Worm (Caenorhabditis elegans): Measurements from ENCODE around the gene ugt-63.

The ugt-63 gene

DNA sequence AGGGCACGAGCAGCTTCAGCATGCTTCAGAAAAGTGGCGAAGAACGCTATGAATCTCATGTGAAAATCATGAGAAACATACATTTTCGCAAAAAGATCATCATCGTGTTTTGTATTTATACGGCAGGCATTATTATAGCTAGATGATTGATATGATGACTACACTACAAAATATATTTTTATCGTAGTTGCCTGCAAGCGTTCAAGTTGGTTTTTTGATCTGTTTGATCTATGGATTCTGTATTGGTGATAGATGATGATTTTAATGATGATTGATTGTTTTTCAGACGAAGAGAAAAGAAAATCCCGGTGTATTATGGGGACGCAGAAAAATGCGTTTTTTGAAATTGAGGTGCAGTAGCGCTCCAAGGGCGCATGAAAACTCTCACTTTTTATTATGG, at the start of gene ugt-63:
TSS of gene ugt-63 (minus strand) at position 89 of the 400 bp plus-strand sequence.
- TF ChIP-seq Y5F2A.4 (GFP tag; optimal IDR thresholded peaks at IDR 0.05) = no peak
- no peak; the same call in 1 of the 2 replicates for TF ChIP-seq dmd-6 (GFP tag; IDR thresholded peaks at IDR 0.05)
- TF ChIP-seq vab-7 (GFP tag; IDR thresholded peaks at IDR 0.05) = no peak
- TF ChIP-seq lin-38 (GFP tag; IDR thresholded peaks at IDR 0.05) = no peak
- TF ChIP-seq Y75B8A.6 (GFP tag; IDR thresholded peaks at IDR 0.05) = no peak
- peak; percentile 99 for TF ChIP-seq nhr-28 (tag; optimal IDR thresholded peaks at IDR 0.05)
- TF ChIP-seq zip-11 (GFP tag; IDR thresholded peaks at IDR 0.05) = no peak
- no peak for TF ChIP-seq ZK337.2 (GFP tag; IDR thresholded peaks at IDR 0.05)
- no peak for TF ChIP-seq set-16 (GFP tag; IDR thresholded peaks at IDR 0.05)
- no peak for TF ChIP-seq saeg-2 (GFP tag; IDR thresholded peaks at IDR 0.05)
- TF ChIP-seq unc-62 (GFP tag; optimal IDR thresholded peaks at IDR 0.05 in 1 of 2) = peak in 1 of 2 experiments; percentile 61
- no peak for TF ChIP-seq unc-62 (tag; optimal IDR thresholded peaks at IDR 0.05)
- TF ChIP-seq ZK546.5 (tag; optimal IDR thresholded peaks at IDR 0.05) = no peak
- TF ChIP-seq nhr-111 (GFP tag; optimal IDR thresholded peaks at IDR 0.05) = no peak
- TF ChIP-seq Y105C5A.15 (GFP tag; IDR thresholded peaks at IDR 0.05) = no peak
- TF ChIP-seq mdl-1 (tag; optimal IDR thresholded peaks at IDR 0.05) = peak in 1 of 2 experiments; percentile 11
- TF ChIP-seq tra-1 (GFP tag; IDR thresholded peaks at IDR 0.05) = no peak
- TF ChIP-seq unc-39 (tag; optimal IDR thresholded peaks at IDR 0.05) = no peak
- no peak for TF ChIP-seq daf-12 (tag; optimal IDR thresholded peaks at IDR 0.05)
- no peak for TF ChIP-seq nhr-25 (tag; optimal IDR thresholded peaks at IDR 0.05; ENCODE audit: borderline replicate concordance, insufficient read depth)
- no peak for TF ChIP-seq fkh-10 (GFP tag; optimal IDR thresholded peaks at IDR 0.05)
- no peak for TF ChIP-seq snpc-4 (tag; optimal IDR thresholded peaks at IDR 0.05)
- peak; percentile 46 for TF ChIP-seq nhr-48 (tag; optimal IDR thresholded peaks at IDR 0.05)
- no peak for TF ChIP-seq dmd-8 (GFP tag; IDR thresholded peaks at IDR 0.05)
- TF ChIP-seq aha-1 (tag) = peak; percentile 26

DNA sequence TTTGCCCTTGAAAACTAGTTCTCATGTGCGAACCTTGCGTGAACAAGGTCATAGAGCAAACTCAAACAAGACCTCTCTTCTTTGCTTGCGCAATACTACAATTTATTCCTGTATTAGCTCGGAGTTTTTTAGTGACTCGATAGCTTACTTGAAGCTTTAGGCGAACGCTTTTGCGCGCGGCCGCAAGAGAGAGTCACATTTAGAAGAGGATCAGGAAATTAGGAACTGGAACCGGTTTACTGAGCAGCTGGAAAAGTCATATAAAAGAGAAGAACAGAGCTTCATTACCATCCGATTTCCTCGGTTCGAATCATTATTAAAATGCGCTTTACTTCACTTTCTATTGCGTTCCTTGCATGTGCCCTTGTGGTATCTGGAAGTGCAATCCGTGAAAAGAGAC, 47.7 kb upstream of the ugt-63 start, which contains the start of gene abu-15:
TSS of gene abu-15 (plus strand) at position 301 of the 400 bp plus-strand sequence.
- no peak for TF ChIP-seq nhr-111 (GFP tag; optimal IDR thresholded peaks at IDR 0.05)
- TF ChIP-seq lim-7 (GFP tag; IDR thresholded peaks at IDR 0.05) = 0 out of 2 replicates have a peak, but pooled peaks have one; percentile 8
- TF ChIP-seq ZK546.5 (tag; optimal IDR thresholded peaks at IDR 0.05) = no peak
- no peak for TF ChIP-seq ztf-11 (tag; optimal IDR thresholded peaks at IDR 0.05)
- TF ChIP-seq nhr-41 (GFP tag; IDR thresholded peaks at IDR 0.05) = no peak
- TF ChIP-seq fkh-10 (GFP tag; optimal IDR thresholded peaks at IDR 0.05) = no peak

DNA sequence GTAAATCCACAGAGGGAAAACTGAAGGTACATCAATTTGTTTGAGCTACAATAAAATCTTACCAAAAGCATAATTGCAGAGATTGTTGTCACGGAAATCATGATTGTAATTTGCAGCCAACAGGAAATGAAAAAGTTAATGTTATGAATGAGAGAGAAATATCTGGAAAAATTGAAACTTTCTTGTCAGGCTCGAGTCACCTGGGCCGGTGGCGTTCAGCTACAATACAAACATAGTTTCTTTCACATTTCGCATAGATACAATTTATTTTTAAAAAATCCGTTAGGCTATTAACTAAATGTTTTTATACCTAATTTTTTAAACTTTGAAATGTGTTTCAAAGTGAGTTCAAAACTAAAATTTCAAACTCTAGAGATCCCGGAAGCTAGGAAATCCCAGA, 47.1 kb upstream of the ugt-63 start, which contains the start of gene srx-39:
TSS of gene srx-39 (minus strand) at position 101 of the 400 bp plus-strand sequence.
- no peak for TF ChIP-seq Y48G9A.11 (GFP tag; IDR thresholded peaks at IDR 0.05)
- TF ChIP-seq ceh-32 (tag; optimal IDR thresholded peaks at IDR 0.05; ENCODE audit: poor library complexity) = no peak
- no peak for TF ChIP-seq zfp-2 (tag; optimal IDR thresholded peaks at IDR 0.05)
- TF ChIP-seq dve-1 (tag; optimal IDR thresholded peaks at IDR 0.05; ENCODE audit: insufficient read depth) = no peak
- no peak for TF ChIP-seq fos-1 (tag; optimal IDR thresholded peaks at IDR 0.05)
- TF ChIP-seq sdz-12 (GFP tag; optimal IDR thresholded peaks at IDR 0.05) = no peak
- TF ChIP-seq lir-3 (tag; optimal IDR thresholded peaks at IDR 0.05) = no peak
- no peak for TF ChIP-seq lin-15B (tag; optimal IDR thresholded peaks at IDR 0.05)
- TF ChIP-seq rbr-2 (tag; optimal IDR thresholded peaks at IDR 0.05) = no peak
- TF ChIP-seq nhr-41 (GFP tag; IDR thresholded peaks at IDR 0.05) = no peak
- TF ChIP-seq pha-4 (GFP tag; IDR thresholded peaks at IDR 0.05) = no peak
- no peak for TF ChIP-seq pha-4 (tag; optimal IDR thresholded peaks at IDR 0.05)
- TF ChIP-seq gei-8 (GFP tag; optimal IDR thresholded peaks at IDR 0.05) = no peak
- TF ChIP-seq nhr-25 (tag; optimal IDR thresholded peaks at IDR 0.05; ENCODE audit: borderline replicate concordance, insufficient read depth) = no peak
- TF ChIP-seq Y5F2A.4 (GFP tag; optimal IDR thresholded peaks at IDR 0.05) = no peak
- no peak for TF ChIP-seq attf-4 (tag; optimal IDR thresholded peaks at IDR 0.05)
- no peak for TF ChIP-seq ceh-20 (GFP tag; IDR thresholded peaks at IDR 0.05)
- no peak for TF ChIP-seq unc-62 (GFP tag; optimal IDR thresholded peaks at IDR 0.05 in 1 of 2)
- no peak for TF ChIP-seq unc-62 (tag; optimal IDR thresholded peaks at IDR 0.05)
- TF ChIP-seq dpl-1 (GFP tag; optimal IDR thresholded peaks at IDR 0.05) = no peak

All from whole organism, L4 larva.